Worm (Caenorhabditis elegans) whole organism, early embryonic: ENCODE data around the gene Y37H2A.11.

Source experiments
- B0310.2 ChIP-seq: sonication (generic microtip); optimal IDR thresholded peaks from 2 replicates; lab custom pipeline; 2016; ENCODE audit warnings: mild to moderate bottlenecking, missing genetic modification characterization, missing compliant biosample characterization
- F13C5.2 ChIP-seq: sonication (generic microtip); optimal IDR thresholded peaks from 2 replicates; lab custom pipeline; 2017; ENCODE audit warnings: mild to moderate bottlenecking, missing genetic modification characterization, inconsistent platforms, missing compliant biosample characterization
- aly-1 ChIP-seq: sonication (generic microtip); optimal IDR thresholded peaks from 2 replicates; lab custom pipeline; 2016; ENCODE audit warnings: missing genetic modification characterization, missing compliant biosample characterization
- ama-1 ChIP-seq: fragments of 150-350 bp; optimal IDR thresholded peaks from 2 replicates; lab custom pipeline; 2014
- ceh-13 ChIP-seq: fragments of 200-800 bp; sonication (Bioruptor generic); optimal IDR thresholded peaks from 2 replicates; lab custom pipeline; 2018; ENCODE audit warnings: mild to moderate bottlenecking, missing genetic modification characterization, missing compliant biosample characterization
- ceh-36 ChIP-seq: sonication (generic microtip); optimal IDR thresholded peaks from 2 replicates; lab custom pipeline; 2016; ENCODE audit warnings: missing genetic modification characterization, inconsistent platforms, missing compliant biosample characterization
- ets-7 ChIP-seq: sonication (generic microtip); optimal IDR thresholded peaks from 2 replicates; lab custom pipeline; 2016; ENCODE audit warnings: missing genotype, missing genetic modification characterization, missing compliant biosample characterization
- flt-1 ChIP-seq: fragments of 200-800 bp; sonication (Bioruptor generic); IDR thresholded peaks from 2 replicates; pipeline ENCODE4 v1.3.6; 2022; ENCODE audit warnings: missing genetic modification characterization, missing compliant biosample characterization
- hmbx-1 ChIP-seq: sonication (generic microtip); optimal IDR thresholded peaks from 2 replicates; lab custom pipeline; 2016; ENCODE audit warnings: mild to moderate bottlenecking, missing genetic modification characterization, missing compliant biosample characterization
- hmg-4 ChIP-seq: fragments of 200-800 bp; sonication (Bioruptor generic); optimal IDR thresholded peaks from 2 replicates; lab custom pipeline; 2018; ENCODE audit warnings: mild to moderate bottlenecking, missing genetic modification characterization, missing compliant biosample characterization
- hnd-1 ChIP-seq: sonication (generic microtip); optimal IDR thresholded peaks from 2 replicates; lab custom pipeline; 2016; ENCODE audit warnings: missing genetic modification characterization, missing compliant biosample characterization
- pes-1 ChIP-seq: fragments of 200-800 bp; sonication (Bioruptor generic); IDR thresholded peaks from 2 replicates; pipeline ENCODE4 v1.3.6; 2022; ENCODE audit warnings: missing genetic modification reagents, missing genetic modification characterization, missing compliant biosample characterization
- scrt-1 ChIP-seq: fragments of 200-800 bp; sonication (Bioruptor generic); IDR thresholded peaks from 2 replicates; pipeline ENCODE4 v1.3.6; 2022; ENCODE audit warnings: missing genetic modification characterization, missing compliant biosample characterization
- sea-1 ChIP-seq: fragments of 200-800 bp; sonication (Bioruptor generic); conservative IDR thresholded peaks from 2 replicates; pipeline ENCODE4 v1.3.6; 2022; ENCODE audit warnings: missing genetic modification characterization, missing compliant biosample characterization
- tbx-11 ChIP-seq: fragments of 200-800 bp; sonication (Bioruptor generic); IDR thresholded peaks from 2 replicates; pipeline ENCODE4 v1.3.6; 2022; ENCODE audit warnings: missing genetic modification characterization, missing compliant biosample characterization
- tbx-37 ChIP-seq: fragments of 200-800 bp; sonication (Bioruptor generic); conservative IDR thresholded peaks from 2 replicates; pipeline ENCODE4 v1.3.6; 2022; ENCODE audit warnings: missing genetic modification reagents, missing genetic modification characterization, missing compliant biosample characterization
- tra-4 ChIP-seq: sonication (generic microtip); optimal IDR thresholded peaks from 2 replicates; lab custom pipeline; 2017; ENCODE audit warnings: missing genetic modification characterization, missing compliant biosample characterization

Y37H2A.11 gene

DNA sequence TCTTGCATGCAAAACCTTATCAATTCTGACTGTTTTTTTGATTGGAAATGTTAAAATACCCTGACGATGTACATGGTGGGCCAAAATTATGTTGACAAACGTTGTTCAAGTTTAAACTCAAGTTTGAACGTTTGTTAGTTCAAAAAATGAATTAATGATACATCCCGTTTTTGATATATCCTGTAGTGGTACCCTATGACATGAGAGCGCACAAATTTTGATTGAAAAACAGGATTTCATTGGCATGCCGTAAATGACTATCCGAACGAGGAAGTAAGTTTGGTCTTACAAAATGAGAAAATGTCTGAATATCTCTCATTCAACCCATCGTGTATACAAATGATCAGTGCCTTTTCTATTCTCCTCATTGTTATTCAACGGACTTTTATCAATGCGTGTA is at the start of gene Y37H2A.11:
Gene Y37H2A.11, plus strand, starts transcription at position 301 of the 400 bp plus-strand sequence.
- TF ChIP-seq hmbx-1, result no peak
- TF ChIP-seq sea-1 (GFP tag; lab: Robert Waterston, UW), result no peak
- no peak for TF ChIP-seq pes-1 (GFP tag; lab: Robert Waterston, UW)
- no peak for TF ChIP-seq aly-1

DNA sequence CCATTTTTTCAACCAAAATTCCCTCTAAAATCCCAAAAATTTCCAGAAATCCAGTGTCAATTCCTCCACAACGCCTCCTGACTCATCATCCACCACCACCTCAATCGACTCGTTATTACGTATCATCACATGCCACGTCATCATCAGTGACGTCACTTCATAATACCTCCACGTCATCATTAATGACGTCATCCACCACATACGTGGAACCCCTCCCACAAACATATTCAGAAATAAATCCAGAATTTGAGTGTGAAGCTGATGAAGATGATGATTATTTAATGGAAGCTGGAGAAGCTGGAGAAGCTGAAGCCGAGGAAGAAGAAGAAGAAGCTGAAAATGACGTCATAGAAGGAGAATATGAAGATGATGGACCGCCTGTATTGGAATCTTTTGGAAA is 47.3 kb upstream of the Y37H2A.11 start:
- TF ChIP-seq flt-1 (GFP tag; lab: Robert Waterston, UW), result no peak

DNA sequence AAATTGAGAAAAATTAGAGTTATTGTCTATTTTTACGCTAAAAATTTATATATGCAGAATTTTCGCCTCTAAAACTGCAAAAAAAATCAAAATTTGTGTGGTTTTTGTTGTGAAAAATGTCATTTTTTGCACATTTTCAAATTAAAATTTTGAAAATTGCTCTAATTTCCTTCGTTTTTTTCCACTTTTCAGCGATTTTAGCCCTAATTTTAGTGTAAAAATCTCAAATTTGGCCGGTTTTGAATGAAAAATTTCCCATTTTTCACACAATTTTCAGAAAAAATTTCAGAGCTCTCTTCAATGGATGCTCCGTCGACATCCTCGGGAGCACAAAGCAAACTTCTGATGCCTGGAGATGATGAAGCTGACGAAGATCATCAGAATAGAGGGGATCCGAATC is 42.9 kb upstream of the Y37H2A.11 start, which contains the start of gene par-4:
Gene par-4, plus strand, starts transcription at position 301 of the 400 bp plus-strand sequence.
- TF ChIP-seq tra-4 (tag; lab: Kevin White, UChicago) (no peak), hnd-1 (tag; lab: Kevin White, UChicago) (no peak), F13C5.2 (tag; lab: Kevin White, UChicago) (no peak), pes-1 (GFP tag; lab: Robert Waterston, UW) (no peak), sea-1 (GFP tag; lab: Robert Waterston, UW) (no peak), hmbx-1 (no peak), ama-1 (lab: Kevin White, UChicago) (no peak), ets-7 (tag; lab: Kevin White, UChicago) (no peak), tbx-37 (GFP tag; lab: Robert Waterston, UW) (no peak), ceh-13 (GFP tag; lab: Kevin White, UChicago) (no peak), scrt-1 (GFP tag; lab: Robert Waterston, UW) (no peak), tbx-11 (GFP tag; lab: Robert Waterston, UW) (no peak), hmg-4 (no peak), B0310.2 (tag; lab: Kevin White, UChicago) (no peak), aly-1 (no peak), ceh-36 (tag; lab: Kevin White, UChicago) (no peak), flt-1 (GFP tag; lab: Robert Waterston, UW) (no peak)

DNA sequence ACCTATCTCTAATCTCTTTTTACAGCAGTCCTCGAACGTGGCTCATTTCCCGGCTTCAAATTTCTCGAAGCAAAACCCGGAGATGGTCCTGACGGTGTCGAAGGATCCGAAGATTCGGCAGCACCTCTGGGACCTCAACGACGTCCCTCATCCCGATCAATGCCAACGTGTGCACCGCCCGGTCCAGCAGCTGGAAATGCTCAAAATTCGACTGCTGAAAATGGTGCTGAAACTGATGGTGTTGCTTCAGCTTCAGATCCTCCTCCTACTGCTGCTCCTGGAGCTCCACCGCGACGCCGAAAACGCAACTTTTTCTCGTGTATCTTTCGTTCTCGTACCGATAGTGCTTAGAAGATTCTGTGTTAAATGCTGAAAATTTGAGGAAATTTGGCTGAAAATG is 35.2 kb upstream of the Y37H2A.11 start:
- TF ChIP-seq ama-1 (lab: Kevin White, UChicago), result no peak
- no peak for TF ChIP-seq tra-4 (tag; lab: Kevin White, UChicago)
- TF ChIP-seq sea-1 (GFP tag; lab: Robert Waterston, UW), result no peak
- no peak for TF ChIP-seq flt-1 (GFP tag; lab: Robert Waterston, UW)
- TF ChIP-seq ets-7 (tag; lab: Kevin White, UChicago), result no peak

DNA sequence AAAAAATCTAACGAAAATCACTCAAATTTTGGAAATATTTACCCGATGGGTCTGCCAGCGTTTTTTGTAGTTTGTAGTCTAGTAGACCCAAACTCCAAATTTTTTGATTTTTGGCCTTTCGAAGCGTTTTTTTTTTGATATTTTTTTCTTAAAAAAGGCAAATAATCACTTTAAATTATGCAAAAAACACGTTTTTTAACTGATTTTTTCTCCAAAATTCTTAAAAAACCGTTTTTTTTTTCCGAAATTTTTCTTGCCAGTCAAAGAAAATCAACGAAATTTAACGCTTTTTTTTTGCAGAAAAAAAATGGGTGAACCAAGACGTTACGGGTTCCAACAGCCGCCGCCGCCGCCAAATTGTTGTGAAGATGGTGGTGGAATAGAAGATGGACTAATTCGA is 33.3 kb upstream of the Y37H2A.11 start, which contains the start of gene Y37H2A.1:
Gene Y37H2A.1, plus strand, starts transcription at position 301 of the 400 bp plus-strand sequence.
- TF ChIP-seq ceh-13 (GFP tag; lab: Kevin White, UChicago) (no peak), tra-4 (tag; lab: Kevin White, UChicago) (no peak), tbx-11 (GFP tag; lab: Robert Waterston, UW) (no peak)

DNA sequence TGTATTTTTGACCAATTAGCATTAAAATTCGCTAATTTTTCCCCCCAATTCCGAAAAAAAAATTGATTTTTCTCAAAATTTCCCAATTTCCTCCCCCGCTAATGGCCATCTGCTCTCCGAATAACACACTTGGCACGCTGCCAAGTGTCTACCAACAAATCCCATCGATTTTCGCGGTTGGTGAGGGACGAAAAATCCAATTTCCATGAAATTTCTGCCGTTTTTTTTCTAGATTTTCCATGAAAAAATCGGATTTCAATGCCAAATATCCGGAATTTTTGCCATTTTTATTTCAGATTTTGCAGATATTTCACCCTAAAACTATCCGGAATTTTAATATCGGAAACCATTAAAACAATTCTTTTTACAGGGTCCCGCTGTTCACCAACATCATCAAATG is 31.8 kb upstream of the Y37H2A.11 start:
- TF ChIP-seq tbx-37 (GFP tag; lab: Robert Waterston, UW) (no peak), sea-1 (GFP tag; lab: Robert Waterston, UW) (no peak), ceh-13 (GFP tag; lab: Kevin White, UChicago) (no peak), hnd-1 (tag; lab: Kevin White, UChicago) (no peak), ceh-36 (tag; lab: Kevin White, UChicago) (no peak), B0310.2 (tag; lab: Kevin White, UChicago) (no peak), flt-1 (GFP tag; lab: Robert Waterston, UW) (no peak), F13C5.2 (tag; lab: Kevin White, UChicago) (no peak), ama-1 (lab: Kevin White, UChicago) (no peak)

DNA sequence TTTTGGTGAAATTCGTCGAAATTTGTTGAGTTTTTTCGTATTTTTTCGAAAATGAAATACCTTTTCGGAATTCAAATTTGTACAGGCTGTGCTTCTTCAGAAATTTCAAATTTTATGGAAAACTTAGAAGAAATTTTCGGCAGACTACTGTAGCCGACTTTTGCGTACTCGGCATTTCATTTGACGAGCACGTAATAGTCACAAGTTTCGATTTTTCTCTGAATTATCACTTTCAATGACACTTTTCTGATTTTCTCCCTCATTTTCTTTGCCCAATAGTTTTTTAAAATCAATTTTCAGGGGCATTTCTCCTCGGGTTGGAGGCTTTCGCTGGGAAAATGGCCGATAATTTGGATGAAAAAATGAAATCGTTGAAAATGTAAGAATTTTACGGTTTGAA is 17.6 kb upstream of the Y37H2A.11 start, which contains the start of gene fbxa-107:
Gene fbxa-107, plus strand, starts transcription at position 301 of the 400 bp plus-strand sequence.
- TF ChIP-seq hnd-1 (tag; lab: Kevin White, UChicago) (no peak), ceh-13 (GFP tag; lab: Kevin White, UChicago) (no peak), pes-1 (GFP tag; lab: Robert Waterston, UW) (no peak), aly-1 (no peak), hmbx-1 (no peak), ama-1 (lab: Kevin White, UChicago) (no peak), tra-4 (tag; lab: Kevin White, UChicago) (no peak), scrt-1 (GFP tag; lab: Robert Waterston, UW) (no peak), hmg-4 (no peak), tbx-11 (GFP tag; lab: Robert Waterston, UW) (no peak), B0310.2 (tag; lab: Kevin White, UChicago) (no peak), tbx-37 (GFP tag; lab: Robert Waterston, UW) (no peak), ceh-36 (tag; lab: Kevin White, UChicago) (no peak), sea-1 (GFP tag; lab: Robert Waterston, UW) (no peak), F13C5.2 (tag; lab: Kevin White, UChicago) (no peak)

DNA sequence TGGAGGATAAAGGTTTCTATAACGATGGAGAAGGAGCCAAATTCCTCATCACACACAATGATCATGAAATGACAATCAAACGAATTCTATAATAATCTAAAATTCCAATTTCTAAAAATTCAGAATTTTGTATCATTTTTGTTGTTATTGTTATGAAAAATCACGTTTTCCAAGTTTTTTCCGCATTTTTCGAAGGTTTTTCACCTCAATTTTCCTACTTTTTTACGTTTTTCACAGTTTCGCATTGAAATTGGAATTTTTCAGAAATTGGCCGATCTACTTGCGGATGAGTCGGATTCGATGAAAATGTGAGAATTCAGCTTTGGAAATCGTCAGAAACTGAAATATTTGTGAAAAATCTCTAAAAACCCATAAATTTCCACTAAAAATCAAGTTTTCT is 16.2 kb upstream of the Y37H2A.11 start, which contains the start of gene fbxa-210:
Gene fbxa-210, plus strand, starts transcription at position 301 of the 400 bp plus-strand sequence.
- TF ChIP-seq ceh-36 (tag; lab: Kevin White, UChicago), result no peak
- TF ChIP-seq B0310.2 (tag; lab: Kevin White, UChicago), result no peak
- TF ChIP-seq aly-1, result no peak
- TF ChIP-seq ceh-13 (GFP tag; lab: Kevin White, UChicago), result no peak
- no peak for TF ChIP-seq hmbx-1
- no peak for TF ChIP-seq scrt-1 (GFP tag; lab: Robert Waterston, UW)
- TF ChIP-seq tbx-37 (GFP tag; lab: Robert Waterston, UW), result no peak
- TF ChIP-seq F13C5.2 (tag; lab: Kevin White, UChicago), result no peak
- TF ChIP-seq tra-4 (tag; lab: Kevin White, UChicago), result no peak
- no peak for TF ChIP-seq pes-1 (GFP tag; lab: Robert Waterston, UW)
- TF ChIP-seq sea-1 (GFP tag; lab: Robert Waterston, UW), result no peak
- no peak for TF ChIP-seq tbx-11 (GFP tag; lab: Robert Waterston, UW)
- TF ChIP-seq flt-1 (GFP tag; lab: Robert Waterston, UW), result no peak
- TF ChIP-seq ets-7 (tag; lab: Kevin White, UChicago), result no peak
- no peak for TF ChIP-seq hnd-1 (tag; lab: Kevin White, UChicago)
